Worm (Caenorhabditis elegans) whole organism, young adult: Measurements from ENCODE around the gene F45B8.5.

ENCODE experiments used
- B0019.2 ChIP-seq: fragments of 200-800 bp; sonication (Bioruptor generic); conservative IDR thresholded peaks from 2 replicates; pipeline ENCODE4 v1.3.6; 2022; ENCODE audit warnings: missing genetic modification reagents, missing genetic modification characterization, missing compliant biosample characterization
- B0035.1 ChIP-seq: sonication (generic microtip); optimal IDR thresholded peaks from 2 replicates; lab custom pipeline; 2016; ENCODE audit warnings: missing genetic modification characterization, mild to moderate bottlenecking, missing compliant biosample characterization, missing genotype, missing genetic modification reagents
- D2030.7 ChIP-seq: fragments of 200-800 bp; sonication (Bioruptor generic); IDR thresholded peaks from 2 replicates; pipeline ENCODE4 v1.3.6; 2022; ENCODE audit warnings: missing genetic modification reagents, missing genetic modification characterization, missing compliant biosample characterization
- F33H1.4 ChIP-seq: fragments of 200-800 bp; sonication (Bioruptor generic); IDR thresholded peaks from 2 replicates; pipeline ENCODE4 v1.3.6; 2022; ENCODE audit warnings: missing genetic modification reagents, missing genetic modification characterization, missing compliant biosample characterization
- F37B4.10 ChIP-seq: fragments of 200-800 bp; sonication (Bioruptor generic); IDR thresholded peaks from 2 replicates; pipeline ENCODE4 v1.3.6; 2022; ENCODE audit warnings: missing genetic modification characterization, missing compliant biosample characterization
- F49E8.2 ChIP-seq: sonication (generic microtip); optimal IDR thresholded peaks from 3 replicates; lab custom pipeline; 2017; ENCODE audit warnings: missing genetic modification characterization, mild to moderate bottlenecking, missing compliant biosample characterization, antibody characterized with exemption, moderate library complexity; ENCODE audit not compliant: insufficient read depth
- F57A8.1 ChIP-seq: fragments of 200-800 bp; sonication (Bioruptor generic); optimal IDR thresholded peaks from 2 replicates; lab custom pipeline; 2018; ENCODE audit warnings: mild to moderate bottlenecking, missing genetic modification characterization, moderate library complexity, missing compliant biosample characterization
- T07F8.4 ChIP-seq: sonication (generic microtip); optimal IDR thresholded peaks from 2 replicates; lab custom pipeline; 2016; ENCODE audit warnings: mild to moderate bottlenecking, missing genetic modification characterization, moderate library complexity, missing compliant biosample characterization
- ama-1 ChIP-seq, 3 experiments: fragments of 150-350 bp in 1 of 3; sonication (generic microtip) in 2 of 3; optimal IDR thresholded peaks; 2 replicates each; lab custom pipeline; 2014 to 2018; ENCODE audit warnings: missing biosample characterization in 2 of 3, missing genetic modification characterization in 2 of 3, missing genetic modification reagents in 2 of 3
- athp-1 ChIP-seq: sonication (generic microtip); optimal IDR thresholded peaks from 2 replicates; lab custom pipeline; 2017; ENCODE audit warnings: mild to moderate bottlenecking, missing genetic modification characterization, missing compliant biosample characterization
- attf-3 ChIP-seq: fragments of 200-800 bp; sonication (Bioruptor generic); conservative IDR thresholded peaks from 2 replicates; pipeline ENCODE4 v1.3.6; 2022; ENCODE audit warnings: missing genetic modification reagents, missing genetic modification characterization, missing compliant biosample characterization
- attf-5 ChIP-seq: fragments of 200-800 bp; sonication (Bioruptor generic); optimal IDR thresholded peaks from 2 replicates; lab custom pipeline; 2018; ENCODE audit warnings: mild to moderate bottlenecking, missing genetic modification characterization, missing compliant biosample characterization
- cebp-2 ChIP-seq: fragments of 200-800 bp; sonication (Bioruptor generic); IDR thresholded peaks from 2 replicates; pipeline ENCODE4 v1.3.6; 2022; ENCODE audit warnings: missing genetic modification characterization, missing compliant biosample characterization
- ceh-27 ChIP-seq: fragments of 200-800 bp; sonication (Bioruptor generic); optimal IDR thresholded peaks from 2 replicates; lab custom pipeline; 2018; ENCODE audit warnings: mild to moderate bottlenecking, missing genetic modification characterization, moderate library complexity, missing compliant biosample characterization
- die-1 ChIP-seq: sonication (generic microtip); optimal IDR thresholded peaks from 2 replicates; lab custom pipeline; 2016; ENCODE audit warnings: missing genotype, mild to moderate bottlenecking, missing genetic modification characterization, missing compliant biosample characterization
- egl-44 ChIP-seq: fragments of 200-800 bp; sonication (Bioruptor generic); IDR thresholded peaks from 2 replicates; pipeline ENCODE4 v1.3.6; 2022; ENCODE audit warnings: missing genetic modification reagents, missing genetic modification characterization, missing compliant biosample characterization
- ets-4 ChIP-seq: fragments of 200-800 bp; sonication (Bioruptor generic); optimal IDR thresholded peaks from 2 replicates; lab custom pipeline; 2018; ENCODE audit warnings: mild to moderate bottlenecking, missing genetic modification characterization, missing compliant biosample characterization
- hlh-12 ChIP-seq: sonication (generic microtip); optimal IDR thresholded peaks from 2 replicates; lab custom pipeline; 2016; ENCODE audit warnings: missing genetic modification characterization, missing compliant biosample characterization
- hmg-20 ChIP-seq: fragments of 200-800 bp; sonication (Bioruptor generic); IDR thresholded peaks from 2 replicates; pipeline ENCODE4 v1.3.6; 2022; ENCODE audit warnings: missing genetic modification reagents, missing genetic modification characterization, missing compliant biosample characterization
- lin-35 ChIP-seq, 3 experiments: fragments of 150-350 bp in 2 of 3; sonication (generic microtip) in 1 of 3; optimal IDR thresholded peaks; 2 replicates each; lab custom pipeline; 2014 to 2018; ENCODE audit warnings: missing biosample characterization in 3 of 3, missing genetic modification characterization in 3 of 3, missing genetic modification reagents in 3 of 3
- lin-40 ChIP-seq: sonication (generic microtip); optimal IDR thresholded peaks from 2 replicates; lab custom pipeline; 2016; ENCODE audit warnings: missing genetic modification characterization, mild to moderate bottlenecking, missing compliant biosample characterization, missing genotype, missing genetic modification reagents
- lin-54 ChIP-seq: fragments of 200-800 bp; sonication (Bioruptor generic); optimal IDR thresholded peaks from 2 replicates; lab custom pipeline; 2018; ENCODE audit warnings: mild to moderate bottlenecking, missing genetic modification characterization, missing compliant biosample characterization
- lir-1 ChIP-seq: fragments of 200-800 bp; sonication (Bioruptor generic); conservative IDR thresholded peaks from 2 replicates; pipeline ENCODE4 v1.3.6; 2022; ENCODE audit warnings: missing genetic modification reagents, missing genetic modification characterization, missing compliant biosample characterization
- madf-3 ChIP-seq: fragments of 200-800 bp; sonication (Bioruptor generic); IDR thresholded peaks from 2 replicates; pipeline ENCODE4 v1.3.6; 2022; ENCODE audit warnings: missing genetic modification reagents, missing genetic modification characterization, missing compliant biosample characterization
- madf-8 ChIP-seq: fragments of 200-800 bp; sonication (Bioruptor generic); conservative IDR thresholded peaks from 2 replicates; pipeline ENCODE4 v1.3.6; 2022; ENCODE audit warnings: missing genetic modification reagents, missing genetic modification characterization, missing compliant biosample characterization
- mxl-1 ChIP-seq: sonication (generic microtip); optimal IDR thresholded peaks from 2 replicates; lab custom pipeline; 2016; ENCODE audit warnings: missing genetic modification characterization, missing compliant biosample characterization
- nfyb-1 ChIP-seq: fragments of 200-800 bp; sonication (Bioruptor generic); IDR thresholded peaks from 2 replicates; pipeline ENCODE4 v1.3.6; 2022; ENCODE audit warnings: missing genetic modification reagents, missing genetic modification characterization, missing compliant biosample characterization
- nhr-27 ChIP-seq: fragments of 200-800 bp; sonication (Bioruptor generic); optimal IDR thresholded peaks from 2 replicates; lab custom pipeline; 2018; ENCODE audit warnings: mild to moderate bottlenecking, missing genetic modification characterization, moderate library complexity, missing compliant biosample characterization
- nhr-80 ChIP-seq: sonication (generic microtip); optimal IDR thresholded peaks from 2 replicates; lab custom pipeline; 2016; ENCODE audit warnings: missing genetic modification characterization, missing compliant biosample characterization
- rec-8 ChIP-seq, 2 experiments: sonication (generic microtip); optimal IDR thresholded peaks; 2 replicates each; lab custom pipeline; 2016; ENCODE audit warnings: mild to moderate bottlenecking in 2 of 2, missing genetic modification characterization in 2 of 2, missing genetic modification reagents in 2 of 2, missing genotype in 2 of 2, missing biosample characterization in 1 of 2, missing compliant biosample characterization in 1 of 2, moderate library complexity in 1 of 2
- rpc-1 ChIP-seq, 2 experiments: fragments of 150-350 bp in 1 of 2; sonication (generic microtip) in 1 of 2; optimal IDR thresholded peaks; 2 replicates each; lab custom pipeline; 2014 to 2018; ENCODE audit warnings: missing biosample characterization in 1 of 2, missing genetic modification characterization in 1 of 2, missing genetic modification reagents in 1 of 2, missing genotype in 1 of 2
- sdz-38 ChIP-seq: sonication (generic microtip); optimal IDR thresholded peaks from 2 replicates; lab custom pipeline; 2016; ENCODE audit warnings: missing genotype, missing genetic modification characterization, missing compliant biosample characterization
- sea-2 ChIP-seq: fragments of 200-800 bp; sonication (Bioruptor generic); IDR thresholded peaks from 2 replicates; pipeline ENCODE4 v1.3.6; 2022; ENCODE audit warnings: missing genetic modification characterization, missing compliant biosample characterization
- snpc-4 ChIP-seq, 5 experiments: fragments of 150-350 bp in 1 of 5; sonication (generic microtip) in 4 of 5; optimal IDR thresholded peaks; 2 replicates each; lab custom pipeline; 2014 to 2018; ENCODE audit warnings: missing genetic modification characterization in 5 of 5, missing biosample characterization in 3 of 5, antibody characterized with exemption in 2 of 5, mild to moderate bottlenecking in 2 of 5, missing compliant biosample characterization in 2 of 5, missing genotype in 2 of 5, moderate library complexity in 2 of 5, missing genetic modification reagents in 1 of 5
- somi-1 ChIP-seq: fragments of 200-800 bp; sonication (Bioruptor generic); optimal IDR thresholded peaks from 2 replicates; lab custom pipeline; 2018; ENCODE audit warnings: mild to moderate bottlenecking, missing genetic modification characterization, missing compliant biosample characterization
- tbp1 ChIP-seq: fragments of 200-800 bp; sonication (Bioruptor generic); optimal IDR thresholded peaks from 2 replicates; lab custom pipeline; 2018; ENCODE audit warnings: mild to moderate bottlenecking, missing genetic modification characterization, missing compliant biosample characterization
- tbx-9 ChIP-seq: sonication (generic microtip); optimal IDR thresholded peaks from 2 replicates; lab custom pipeline; 2016; ENCODE audit warnings: borderline replicate concordance, missing genetic modification characterization, inconsistent platforms, missing compliant biosample characterization
- unc-130 ChIP-seq: sonication (generic microtip); optimal IDR thresholded peaks from 2 replicates; lab custom pipeline; 2016; ENCODE audit warnings: missing genetic modification reagents, missing genetic modification characterization, missing compliant biosample characterization
- unc-62 ChIP-seq: fragments of 150-350 bp; optimal IDR thresholded peaks from 2 replicates; lab custom pipeline; 2014; ENCODE audit warnings: missing biosample characterization, missing genetic modification reagents, missing genetic modification characterization
- xnd-1 ChIP-seq: sonication (generic microtip); optimal IDR thresholded peaks from 2 replicates; lab custom pipeline; 2016; ENCODE audit warnings: missing genotype, missing genetic modification reagents, missing genetic modification characterization, missing compliant biosample characterization
- ztf-26 ChIP-seq: sonication (generic microtip); optimal IDR thresholded peaks from 2 replicates; lab custom pipeline; 2017; ENCODE audit warnings: missing genetic modification characterization, missing compliant biosample characterization
- ztf-6 ChIP-seq: fragments of 200-800 bp; sonication (Bioruptor generic); IDR thresholded peaks from 2 replicates; pipeline ENCODE4 v1.3.6; 2022; ENCODE audit warnings: missing genetic modification reagents, missing genetic modification characterization, missing compliant biosample characterization

Gene F45B8.5

DNA sequence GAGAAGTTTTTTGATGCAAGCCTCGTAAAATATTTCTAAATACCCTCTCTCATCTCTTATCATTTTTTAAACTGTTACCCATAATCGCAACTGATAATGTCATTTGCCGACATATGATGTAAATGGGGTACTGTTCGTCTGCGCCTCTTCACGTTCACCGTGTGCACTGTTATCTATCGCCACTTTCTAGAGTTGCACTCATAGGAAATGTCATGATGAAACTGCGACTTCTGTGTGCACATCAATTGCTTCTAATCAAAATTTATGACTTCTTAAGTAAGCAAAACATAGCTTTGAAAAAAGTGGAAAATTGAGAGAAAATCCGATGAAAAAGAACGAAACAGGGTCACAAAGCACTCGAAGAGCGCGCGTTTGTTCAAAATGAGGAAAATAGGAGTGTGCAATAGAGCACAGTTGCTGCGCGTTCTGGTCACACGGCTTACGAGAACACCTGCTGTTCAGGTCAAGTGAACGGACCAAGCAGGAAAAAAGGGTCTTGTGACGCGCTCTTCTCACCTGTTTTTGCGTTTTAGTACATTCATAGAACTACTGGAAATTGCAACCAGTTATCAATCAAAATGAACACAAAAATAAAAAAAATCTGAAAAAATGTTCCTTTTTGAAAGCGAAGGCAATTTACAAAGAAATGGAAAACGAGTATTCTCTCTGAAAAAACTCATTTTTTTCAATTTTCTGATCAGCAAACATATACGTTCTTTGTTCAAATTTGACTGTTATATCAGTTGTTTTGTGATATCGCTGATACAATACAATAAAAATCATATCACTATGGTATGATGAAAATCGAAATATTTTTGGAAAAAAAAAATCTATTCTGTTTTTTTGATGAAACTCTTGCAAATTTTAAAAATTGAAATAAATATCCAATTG lies 19.2 kb upstream of the F45B8.5 start (continued):
- peak; percentile 12 for TF ChIP-seq somi-1
- TF ChIP-seq sdz-38 (tag; lab: Kevin White, UChicago) = no peak
- no peak for TF ChIP-seq hlh-12 (tag; lab: Kevin White, UChicago)
- TF ChIP-seq nfyb-1 (GFP tag; lab: Robert Waterston, UW) = 0 out of 2 replicates have a peak, but pooled peaks have one; percentile 35
- TF ChIP-seq rec-8 (tag; optimal IDR thresholded peaks at IDR 0.05; lab: Kevin White, UChicago) = no peak
- no peak for TF ChIP-seq madf-8 (GFP tag; lab: Robert Waterston, UW)
- peak; percentile 76; the same call in 1 of the 2 replicates for TF ChIP-seq cebp-2 (GFP tag; lab: Robert Waterston, UW)
- TF ChIP-seq unc-130 (GFP tag; lab: Kevin White, UChicago) = no peak
- TF ChIP-seq F49E8.2 (tag; lab: Kevin White, UChicago) = no peak
- no peak for TF ChIP-seq xnd-1
- no peak for TF ChIP-seq lin-35 (GFP tag; optimal IDR thresholded peaks at IDR 0.05; lab: Kevin White, UChicago)
- TF ChIP-seq ceh-27 (GFP tag; lab: Kevin White, UChicago) = peak; percentile 36
- no peak for TF ChIP-seq tbx-9 (tag; lab: Kevin White, UChicago)
- no peak for TF ChIP-seq hmg-20 (GFP tag; lab: Robert Waterston, UW)
- TF ChIP-seq nhr-80 (tag; lab: Kevin White, UChicago) = peak; percentile 93
- no peak for TF ChIP-seq B0035.1
- TF ChIP-seq lir-1 (GFP tag; lab: Robert Waterston, UW) = no peak
- no peak for TF ChIP-seq attf-3
- TF ChIP-seq unc-62 (GFP tag; lab: Kevin White, UChicago) = peak; percentile 62
- TF ChIP-seq ztf-26 (tag; lab: Kevin White, UChicago) = no peak
- no peak for TF ChIP-seq snpc-4 (GFP tag; optimal IDR thresholded peaks at IDR 0.05; lab: Kevin White, UChicago)
- peak in 2 of 4 experiments; percentile 6 to 23 for TF ChIP-seq snpc-4 (tag; optimal IDR thresholded peaks at IDR 0.05; lab: Kevin White, UChicago)
- no peak for TF ChIP-seq ztf-6 (GFP tag; lab: Robert Waterston, UW)
- no peak for TF ChIP-seq ama-1 (optimal IDR thresholded peaks at IDR 0.05; lab: Kevin White, UChicago)
- no peak for TF ChIP-seq ama-1 (GFP tag; optimal IDR thresholded peaks at IDR 0.05; lab: Kevin White, UChicago)
- no peak for TF ChIP-seq B0019.2 (GFP tag; lab: Robert Waterston, UW)
- TF ChIP-seq ets-4 (GFP tag; lab: Kevin White, UChicago) = peak; percentile 69
- no peak for TF ChIP-seq lin-54

ce11 chrX:14947355-14947668 lies 18.5 kb upstream of the F45B8.5 start:
- TF ChIP-seq die-1 (no peak), tbx-9 (tag; lab: Kevin White, UChicago) (no peak), athp-1 (tag; lab: Kevin White, UChicago) (no peak), T07F8.4 (no peak), mxl-1 (tag; lab: Kevin White, UChicago) (no peak), F33H1.4 (no peak), attf-5 (GFP tag; lab: Kevin White, UChicago) (no peak)

ce11 chrX:14951797-14952196 lies 14.1 kb upstream of the F45B8.5 start:
- TF ChIP-seq unc-130 (GFP tag; lab: Kevin White, UChicago) (no peak), ztf-26 (tag; lab: Kevin White, UChicago) (no peak), egl-44 (GFP tag; lab: Robert Waterston, UW) (no peak), T07F8.4 (no peak), F37B4.10 (GFP tag; lab: Robert Waterston, UW) (no peak), D2030.7 (GFP tag; lab: Robert Waterston, UW) (peak; percentile 25; the same call in 1 of the 2 replicates), rpc-1 (optimal IDR thresholded peaks at IDR 0.05; lab: Kevin White, UChicago) (peak; percentile 37), rpc-1 (tag; optimal IDR thresholded peaks at IDR 0.05; lab: Kevin White, UChicago) (peak; percentile 65), nfyb-1 (GFP tag; lab: Robert Waterston, UW) (no peak), F49E8.2 (tag; lab: Kevin White, UChicago) (no peak), xnd-1 (no peak), nhr-27 (tag; lab: Kevin White, UChicago) (no peak), madf-8 (GFP tag; lab: Robert Waterston, UW) (no peak), snpc-4 (GFP tag; optimal IDR thresholded peaks at IDR 0.05; lab: Kevin White, UChicago) (no peak), snpc-4 (tag; optimal IDR thresholded peaks at IDR 0.05; lab: Kevin White, UChicago) (peak in 1 of 4 experiments; percentile 36), sea-2 (no peak), athp-1 (tag; lab: Kevin White, UChicago) (no peak), madf-3 (GFP tag; lab: Robert Waterston, UW) (no peak), F57A8.1 (GFP tag; lab: Kevin White, UChicago) (no peak), lin-35 (GFP tag; optimal IDR thresholded peaks at IDR 0.05; lab: Kevin White, UChicago) (no peak), lin-40 (tag; lab: Kevin White, UChicago) (no peak), tbp1 (GFP tag; lab: Kevin White, UChicago) (peak; percentile 6)
